Worm (Caenorhabditis elegans): ENCODE results near the gene toe-2.

ce11 chrII:6521316-6521715 lies at the start of gene toe-2:
- TF ChIP-seq ref-1 (GFP tag; conservative IDR thresholded peaks at IDR 0.05), result no peak
- TF ChIP-seq ztf-23 (GFP tag; IDR thresholded peaks at IDR 0.05), result no peak
- no peak for TF ChIP-seq med-1 (GFP tag; optimal IDR thresholded peaks at IDR 0.05; ENCODE audit: insufficient read depth)
- no peak for TF ChIP-seq tab-1 (GFP tag; IDR thresholded peaks at IDR 0.05)
- TF ChIP-seq flt-1 (GFP tag; IDR thresholded peaks at IDR 0.05), result no peak
- TF ChIP-seq ztf-29 (GFP tag; IDR thresholded peaks at IDR 0.05), result no peak
- no peak for TF ChIP-seq T22C8.4 (GFP tag; IDR thresholded peaks at IDR 0.05)

Data from whole organism, midembryonic.